Worm (Caenorhabditis elegans) whole organism, L3 larva: ENCODE measurements around the gene srd-25.

ENCODE experiments used
- R02D3.7 ChIP-seq: fragments of 150-350 bp; optimal IDR thresholded peaks from 2 replicates; lab custom pipeline; 2014; ENCODE audit warnings: missing biosample characterization, missing genetic modification characterization
- ZK546.5 ChIP-seq: sonication (generic microtip); optimal IDR thresholded peaks from 2 replicates; lab custom pipeline; 2017; ENCODE audit warnings: missing biosample characterization, missing genetic modification characterization
- aly-2 ChIP-seq: fragments of 150-350 bp; optimal IDR thresholded peaks from 2 replicates; lab custom pipeline; 2014; ENCODE audit warnings: missing biosample characterization, missing genetic modification characterization
- ama-1 ChIP-seq: fragments of 150-350 bp; optimal IDR thresholded peaks from 2 replicates; lab custom pipeline; 2018
- ceh-16 ChIP-seq: sonication (generic microtip); optimal IDR thresholded peaks from 2 replicates; lab custom pipeline; 2017; ENCODE audit warnings: missing biosample characterization, missing genetic modification characterization
- ceh-28 ChIP-seq: fragments of 150-350 bp; optimal IDR thresholded peaks from 2 replicates; lab custom pipeline; 2014; ENCODE audit warnings: missing biosample characterization, missing genetic modification reagents, missing genetic modification characterization
- ceh-82 ChIP-seq: fragments of 150-350 bp; optimal IDR thresholded peaks from 2 replicates; lab custom pipeline; 2014; ENCODE audit warnings: missing biosample characterization, missing genetic modification characterization
- ceh-9 ChIP-seq: sonication (generic microtip); optimal IDR thresholded peaks from 2 replicates; lab custom pipeline; 2018; ENCODE audit warnings: missing biosample characterization, missing genetic modification characterization
- daf-12 ChIP-seq: fragments of 150-350 bp; optimal IDR thresholded peaks from 2 replicates; lab custom pipeline; 2014; ENCODE audit warnings: missing biosample characterization, missing genetic modification reagents, missing genetic modification characterization
- egl-5 ChIP-seq: fragments of 150-350 bp; optimal IDR thresholded peaks from 2 replicates; lab custom pipeline; 2017; ENCODE audit warnings: missing biosample characterization, missing genetic modification reagents, missing genetic modification characterization, inconsistent platforms
- elt-1 ChIP-seq: fragments of 150-350 bp; optimal IDR thresholded peaks from 2 replicates; lab custom pipeline; 2014; ENCODE audit warnings: missing biosample characterization, missing genetic modification characterization
- elt-2 ChIP-seq: sonication (generic microtip); optimal IDR thresholded peaks from 2 replicates; lab custom pipeline; 2016; ENCODE audit warnings: missing genetic modification reagents, mild to moderate bottlenecking, missing genetic modification characterization, missing compliant biosample characterization
- elt-3 ChIP-seq, 3 experiments: fragments of 150-350 bp in 1 of 3; sonication (generic microtip) in 2 of 3; optimal IDR thresholded peaks; 2 replicates in 2 of 3; 4 replicates in 1 of 3; lab custom pipeline; 2014 to 2017; ENCODE audit warnings: missing biosample characterization in 3 of 3, missing genetic modification characterization in 3 of 3
- fkh-10 ChIP-seq: sonication (generic microtip); optimal IDR thresholded peaks from 2 replicates; lab custom pipeline; 2017; ENCODE audit warnings: missing biosample characterization, missing genetic modification reagents, missing genetic modification characterization
- fkh-2 ChIP-seq: fragments of 150-350 bp; optimal IDR thresholded peaks from 2 replicates; lab custom pipeline; 2014; ENCODE audit warnings: missing biosample characterization, missing genetic modification reagents, missing genetic modification characterization
- fos-1 ChIP-seq: fragments of 150-350 bp; optimal IDR thresholded peaks from 2 replicates; lab custom pipeline; 2014; ENCODE audit warnings: missing biosample characterization, missing genetic modification characterization
- hmg-11 ChIP-seq: sonication (generic microtip); optimal IDR thresholded peaks from 2 replicates; lab custom pipeline; 2016; ENCODE audit warnings: missing genetic modification characterization, missing compliant biosample characterization
- jun-1 ChIP-seq: fragments of 150-350 bp; optimal IDR thresholded peaks from 2 replicates; lab custom pipeline; 2014; ENCODE audit warnings: missing biosample characterization, missing genetic modification reagents, missing genetic modification characterization
- lin-15B ChIP-seq: fragments of 150-350 bp; optimal IDR thresholded peaks from 2 replicates; lab custom pipeline; 2014; ENCODE audit warnings: missing biosample characterization, missing genetic modification characterization
- lin-39 ChIP-seq: fragments of 150-350 bp; optimal IDR thresholded peaks from 2 replicates; lab custom pipeline; 2018; ENCODE audit warnings: missing biosample characterization, missing genetic modification reagents, missing genetic modification characterization
- lsy-12 ChIP-seq: sonication (generic microtip); optimal IDR thresholded peaks from 2 replicates; lab custom pipeline; 2016; ENCODE audit warnings: mild to moderate bottlenecking, missing genetic modification characterization, missing compliant biosample characterization
- mdl-1 ChIP-seq: fragments of 150-350 bp; optimal IDR thresholded peaks from 2 replicates; lab custom pipeline; 2014; ENCODE audit warnings: missing biosample characterization, missing genetic modification characterization
- mml-1 ChIP-seq: fragments of 150-350 bp; sonication (generic microtip); optimal IDR thresholded peaks from 3 replicates; lab custom pipeline; 2014; ENCODE audit warnings: missing biosample characterization, missing genetic modification characterization
- nfya-1 ChIP-seq: sonication (generic microtip); optimal IDR thresholded peaks from 2 replicates; lab custom pipeline; 2017; ENCODE audit warnings: missing genetic modification characterization, mild to moderate bottlenecking, missing compliant biosample characterization, antibody characterized with exemption, moderate library complexity; ENCODE audit not compliant: insufficient read depth
- nhr-11 ChIP-seq: fragments of 150-350 bp; optimal IDR thresholded peaks from 2 replicates; lab custom pipeline; 2014; ENCODE audit warnings: missing biosample characterization, missing genetic modification characterization
- nhr-12 ChIP-seq: fragments of 150-350 bp; optimal IDR thresholded peaks from 2 replicates; lab custom pipeline; 2014; ENCODE audit warnings: missing biosample characterization, missing genetic modification characterization
- nhr-23 ChIP-seq: fragments of 150-350 bp; optimal IDR thresholded peaks from 2 replicates; lab custom pipeline; 2014; ENCODE audit warnings: missing biosample characterization, missing genetic modification reagents, missing genetic modification characterization
- nhr-237 ChIP-seq: fragments of 150-350 bp; optimal IDR thresholded peaks from 2 replicates; lab custom pipeline; 2014; ENCODE audit warnings: missing biosample characterization, missing genetic modification characterization
- nhr-25 ChIP-seq: sonication (generic microtip); optimal IDR thresholded peaks from 2 replicates; lab custom pipeline; 2017; ENCODE audit warnings: missing biosample characterization, missing genetic modification characterization
- nhr-67 ChIP-seq: fragments of 150-350 bp; optimal IDR thresholded peaks from 2 replicates; lab custom pipeline; 2014; ENCODE audit warnings: missing biosample characterization, missing genetic modification characterization
- nhr-76 ChIP-seq: fragments of 150-350 bp; sonication (generic microtip); optimal IDR thresholded peaks from 5 replicates; lab custom pipeline; 2014; ENCODE audit warnings: missing biosample characterization, missing genetic modification characterization
- nhr-77 ChIP-seq: fragments of 150-350 bp; optimal IDR thresholded peaks from 2 replicates; lab custom pipeline; 2014; ENCODE audit warnings: missing biosample characterization, missing genetic modification characterization
- pha-4 ChIP-seq: fragments of 150-350 bp; optimal IDR thresholded peaks from 2 replicates; lab custom pipeline; 2014; ENCODE audit warnings: missing biosample characterization, missing genetic modification reagents, missing genetic modification characterization
- pqm-1 ChIP-seq: fragments of 150-350 bp; optimal IDR thresholded peaks from 2 replicates; lab custom pipeline; 2017; ENCODE audit warnings: missing biosample characterization, missing genetic modification characterization, inconsistent platforms
- sea-2 ChIP-seq: fragments of 150-350 bp; sonication (generic microtip); optimal IDR thresholded peaks from 4 replicates; lab custom pipeline; 2014; ENCODE audit warnings: missing biosample characterization, missing genetic modification reagents, missing genetic modification characterization
- skn-1 ChIP-seq: fragments of 150-350 bp; optimal IDR thresholded peaks from 2 replicates; lab custom pipeline; 2014; ENCODE audit warnings: missing biosample characterization, missing genetic modification characterization
- snpc-4 ChIP-seq: fragments of 150-350 bp; optimal IDR thresholded peaks from 2 replicates; lab custom pipeline; 2014; ENCODE audit warnings: missing biosample characterization, missing genetic modification characterization
- tbx-2 ChIP-seq: sonication (generic microtip); optimal IDR thresholded peaks from 2 replicates; lab custom pipeline; 2016; ENCODE audit warnings: mild to moderate bottlenecking, missing genetic modification characterization, missing compliant biosample characterization
- unc-39 ChIP-seq: sonication (generic microtip); optimal IDR thresholded peaks from 4 replicates; lab custom pipeline; 2017; ENCODE audit warnings: missing biosample characterization, missing genetic modification characterization
- zag-1 ChIP-seq: fragments of 150-350 bp; optimal IDR thresholded peaks from 2 replicates; lab custom pipeline; 2014; ENCODE audit warnings: missing biosample characterization, missing genetic modification characterization
- ztf-11 ChIP-seq: fragments of 150-350 bp; optimal IDR thresholded peaks from 2 replicates; lab custom pipeline; 2014; ENCODE audit warnings: missing biosample characterization, missing genetic modification characterization
- ztf-4 ChIP-seq: fragments of 150-350 bp; optimal IDR thresholded peaks from 2 replicates; lab custom pipeline; 2014; ENCODE audit warnings: missing biosample characterization, missing genetic modification characterization

The srd-25 gene

DNA sequence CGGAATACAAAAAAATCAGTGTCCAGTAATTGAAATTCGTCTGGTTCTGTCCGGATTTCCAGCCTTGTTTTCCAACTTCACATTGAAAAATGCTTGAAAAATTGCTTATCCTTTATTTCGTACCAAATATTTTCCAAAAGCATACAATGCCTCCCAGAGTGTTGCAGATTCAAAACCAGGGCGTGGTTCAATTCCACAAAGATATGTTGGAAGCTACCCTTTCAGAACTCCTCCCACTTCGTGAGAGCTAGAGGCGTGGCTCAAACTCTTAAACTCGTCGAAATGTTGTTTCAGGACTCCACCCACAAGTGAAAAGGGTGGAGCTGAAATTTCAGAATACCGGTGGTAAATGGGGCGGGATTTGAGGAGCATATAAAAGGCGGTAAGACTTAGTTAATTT is 44.1 kb downstream of the srd-25 start, which contains the start of gene C12D5.3:
Gene C12D5.3 (plus strand): TSS at position 301 of the 400 bp plus-strand sequence.
- TF ChIP-seq fkh-2 (tag; lab: Kevin White, UChicago) (no peak), fos-1 (tag; lab: Kevin White, UChicago) (no peak), fkh-10 (GFP tag; lab: Kevin White, UChicago) (no peak), nhr-23 (tag; lab: Kevin White, UChicago) (no peak), sea-2 (no peak), elt-1 (tag; lab: Kevin White, UChicago) (no peak), jun-1 (tag; lab: Kevin White, UChicago) (no peak), ama-1 (no peak), nfya-1 (no peak), elt-3 (tag; optimal IDR thresholded peaks at IDR 0.05; lab: Kevin White, UChicago) (no peak)

DNA sequence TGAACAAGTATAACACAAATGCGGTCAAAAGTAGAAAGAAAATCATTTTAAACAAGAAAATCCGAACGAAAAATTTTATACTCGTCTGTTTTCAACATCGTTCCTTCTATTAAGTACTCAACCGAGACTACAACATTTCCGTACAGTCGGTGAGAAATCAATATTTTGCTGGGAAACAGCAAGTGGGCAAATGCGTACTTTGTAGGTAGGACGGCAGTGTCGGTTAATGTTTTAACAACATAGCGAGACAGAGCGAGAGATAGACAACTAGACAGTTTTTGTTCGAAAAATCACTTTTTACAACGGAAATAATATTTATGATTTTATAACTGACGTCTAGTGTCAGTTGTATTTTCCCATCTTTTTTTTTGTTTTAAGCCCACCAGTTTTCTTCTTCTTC is 49.6 kb downstream of the srd-25 start, which contains the start of gene cyp-33A1:
Gene cyp-33A1 (minus strand): TSS at position 72 of the 400 bp plus-strand sequence.
- TF ChIP-seq snpc-4 (tag; lab: Kevin White, UChicago) (no peak), ceh-16 (no peak), ztf-4 (tag; lab: Kevin White, UChicago) (no peak), nhr-25 (tag; lab: Kevin White, UChicago) (peak; percentile 25), fos-1 (tag; lab: Kevin White, UChicago) (no peak), elt-1 (tag; lab: Kevin White, UChicago) (no peak), tbx-2 (tag; lab: Kevin White, UChicago) (no peak), pqm-1 (peak; percentile 74), nhr-23 (tag; lab: Kevin White, UChicago) (peak; percentile 36), mdl-1 (tag; lab: Kevin White, UChicago) (no peak), egl-5 (tag; lab: Kevin White, UChicago) (peak; percentile 29), nhr-12 (tag; lab: Kevin White, UChicago) (no peak), lsy-12 (tag; lab: Kevin White, UChicago) (no peak), ztf-11 (no peak), nhr-76 (tag; lab: Kevin White, UChicago) (no peak), zag-1 (tag; lab: Kevin White, UChicago) (no peak), skn-1 (tag; lab: Kevin White, UChicago) (no peak), nhr-237 (no peak), fkh-2 (tag; lab: Kevin White, UChicago) (no peak), mml-1 (tag; lab: Kevin White, UChicago) (no peak), hmg-11 (tag; lab: Kevin White, UChicago) (no peak), elt-3 (tag; optimal IDR thresholded peaks at IDR 0.05; lab: Kevin White, UChicago) (no peak), daf-12 (no peak), jun-1 (tag; lab: Kevin White, UChicago) (no peak), nhr-77 (tag; lab: Kevin White, UChicago) (no peak), R02D3.7 (no peak), elt-2 (tag; lab: Kevin White, UChicago) (peak; percentile 32), ceh-28 (tag; lab: Kevin White, UChicago) (peak; percentile 65), ZK546.5 (tag; lab: Kevin White, UChicago) (no peak), lin-15B (tag; lab: Kevin White, UChicago) (no peak), pha-4 (tag; lab: Kevin White, UChicago) (no peak), ceh-82 (tag; lab: Kevin White, UChicago) (no peak), nhr-11 (no peak), lin-39 (tag; lab: Kevin White, UChicago) (no peak), unc-39 (tag; lab: Kevin White, UChicago) (no peak), aly-2 (tag; lab: Kevin White, UChicago) (no peak), nhr-67 (tag; lab: Kevin White, UChicago) (no peak), ceh-9 (tag; lab: Kevin White, UChicago) (no peak)
